Fruit fly (Drosophila melanogaster) whole organism, embryonic: ENCODE measurements around the gene Pop5.

Source experiments
- BEAF-32 ChIP-seq: fragments of 200-800 bp; sonication (Bioruptor generic); optimal IDR thresholded peaks from 3 replicates; lab custom pipeline; 2017; ENCODE audit warnings: missing biosample characterization, missing genetic modification characterization, mild to moderate bottlenecking, moderate library complexity, missing genetic modification reagents
- Bgb ChIP-seq: fragments of 200-800 bp; sonication (Bioruptor generic); IDR thresholded peaks from 2 replicates; pipeline ENCODE4 v1.3.6; 2022; ENCODE audit warnings: missing biosample characterization, missing genetic modification characterization; ENCODE audit not compliant: partially characterized antibody
- CG10462 ChIP-seq: fragments of 200-800 bp; sonication (Bioruptor generic); optimal IDR thresholded peaks from 2 replicates; lab custom pipeline; 2016; ENCODE audit warnings: missing biosample characterization, missing genetic modification characterization
- CG10979 ChIP-seq: fragments of 200-800 bp; sonication (Bioruptor generic); optimal IDR thresholded peaks from 2 replicates; lab custom pipeline; 2018; ENCODE audit warnings: missing biosample characterization, mild to moderate bottlenecking, missing genetic modification characterization, moderate library complexity
- CG11085 ChIP-seq: fragments of 200-800 bp; sonication (Bioruptor generic); IDR thresholded peaks from 2 replicates; pipeline ENCODE4 v1.3.6; 2022; ENCODE audit warnings: missing biosample characterization, missing genetic modification characterization
- CG12071 ChIP-seq: fragments of 200-800 bp; sonication (Bioruptor generic); optimal IDR thresholded peaks from 3 replicates; lab custom pipeline; 2018; ENCODE audit warnings: missing biosample characterization, mild to moderate bottlenecking, missing genetic modification characterization
- CG15479 ChIP-seq: fragments of 200-800 bp; sonication (Bioruptor generic); optimal IDR thresholded peaks from 3 replicates; lab custom pipeline; 2019; ENCODE audit warnings: missing biosample characterization, mild to moderate bottlenecking, missing genetic modification characterization, moderate library complexity
- CG17359 ChIP-seq: fragments of 200-800 bp; sonication (Bioruptor generic); optimal IDR thresholded peaks from 3 replicates; lab custom pipeline; 2018; ENCODE audit warnings: missing biosample characterization, mild to moderate bottlenecking, missing genetic modification characterization, moderate library complexity
- CG18599 ChIP-seq: fragments of 200-800 bp; sonication (Bioruptor generic); optimal IDR thresholded peaks from 3 replicates; lab custom pipeline; 2017; ENCODE audit warnings: missing biosample characterization, missing genetic modification characterization, mild to moderate bottlenecking, moderate library complexity, missing genetic modification reagents
- CG2202 ChIP-seq: fragments of 200-800 bp; sonication (Bioruptor generic); optimal IDR thresholded peaks from 2 replicates; lab custom pipeline; 2018; ENCODE audit warnings: missing biosample characterization, mild to moderate bottlenecking, missing genetic modification characterization
- CG3163 ChIP-seq: fragments of 200-800 bp; sonication (Bioruptor generic); optimal IDR thresholded peaks from 3 replicates; lab custom pipeline; 2016; ENCODE audit warnings: missing biosample characterization, missing genetic modification characterization
- CG4404 ChIP-seq: fragments of 200-800 bp; sonication (Bioruptor generic); IDR thresholded peaks from 2 replicates; pipeline ENCODE4 v1.3.6; 2022; ENCODE audit warnings: missing biosample characterization, missing genetic modification characterization
- CG6654 ChIP-seq: fragments of 200-800 bp; sonication (Bioruptor generic); optimal IDR thresholded peaks from 2 replicates; lab custom pipeline; 2017; ENCODE audit warnings: missing biosample characterization, mild to moderate bottlenecking, missing genetic modification characterization
- CG7928 ChIP-seq: fragments of 200-800 bp; sonication (Bioruptor generic); optimal IDR thresholded peaks from 2 replicates; lab custom pipeline; 2017; ENCODE audit warnings: missing biosample characterization, mild to moderate bottlenecking, missing genetic modification characterization
- CG8388 ChIP-seq: fragments of 200-800 bp; sonication (Bioruptor generic); optimal IDR thresholded peaks from 2 replicates; lab custom pipeline; 2019; ENCODE audit warnings: missing biosample characterization, mild to moderate bottlenecking, missing genetic modification characterization, moderate library complexity
- CG8924 ChIP-seq: fragments of 200-800 bp; optimal IDR thresholded peaks from 3 replicates; lab custom pipeline; 2019; ENCODE audit warnings: missing biosample characterization, mild to moderate bottlenecking, missing genetic modification characterization, moderate library complexity
- CG9817 ChIP-seq: fragments of 200-800 bp; sonication (Bioruptor generic); optimal IDR thresholded peaks from 2 replicates; lab custom pipeline; 2018; ENCODE audit warnings: missing biosample characterization, mild to moderate bottlenecking, missing genetic modification characterization, moderate library complexity
- CG9932 ChIP-seq: fragments of 200-800 bp; sonication (Bioruptor generic); IDR thresholded peaks from 2 replicates; pipeline ENCODE4 v1.3.6; 2022; ENCODE audit warnings: missing biosample characterization, missing genetic modification characterization
- D ChIP-seq, 2 experiments: fragments of 200-800 bp in 1 of 2; fragments of >200 bp in 1 of 2; sonication (Bioruptor generic) in 1 of 2; optimal IDR thresholded peaks; 2 replicates in 1 of 2; 3 replicates in 1 of 2; lab custom pipeline; 2017; ENCODE audit warnings: mild to moderate bottlenecking in 1 of 2, missing biosample characterization in 1 of 2, missing genetic modification characterization in 1 of 2, missing genetic modification reagents in 1 of 2
- Deaf1 ChIP-seq: fragments of 200-800 bp; optimal IDR thresholded peaks from 3 replicates; lab custom pipeline; 2019; ENCODE audit warnings: missing biosample characterization, mild to moderate bottlenecking, missing genetic modification characterization, moderate library complexity
- Elba2 ChIP-seq: fragments of 200-800 bp; sonication (Bioruptor generic); optimal IDR thresholded peaks from 3 replicates; lab custom pipeline; 2016; ENCODE audit warnings: missing biosample characterization, missing genetic modification characterization
- Ets65A ChIP-seq: fragments of 200-800 bp; sonication (Bioruptor generic); peaks from one replicate; lab custom pipeline; 2016; ENCODE audit warnings: missing biosample characterization, missing genetic modification characterization
- Fer1 ChIP-seq: fragments of 200-800 bp; sonication (Bioruptor generic); optimal IDR thresholded peaks from 2 replicates; lab custom pipeline; 2017; ENCODE audit warnings: missing biosample characterization, mild to moderate bottlenecking, missing genetic modification characterization
- Hey ChIP-seq: fragments of 200-800 bp; sonication (Bioruptor generic); optimal IDR thresholded peaks from 3 replicates; lab custom pipeline; 2018; ENCODE audit warnings: missing biosample characterization, mild to moderate bottlenecking, missing genetic modification characterization
- Nf-YC ChIP-seq: fragments of 200-800 bp; optimal IDR thresholded peaks from 3 replicates; lab custom pipeline; 2019; ENCODE audit warnings: missing biosample characterization, mild to moderate bottlenecking, missing genetic modification characterization, moderate library complexity
- Sox102F ChIP-seq: fragments of 200-800 bp; sonication (Bioruptor generic); optimal IDR thresholded peaks from 2 replicates; lab custom pipeline; 2018; ENCODE audit warnings: missing biosample characterization, mild to moderate bottlenecking, missing genetic modification characterization, moderate library complexity
- Sry-β ChIP-seq: fragments of 200-800 bp; sonication (Bioruptor generic); optimal IDR thresholded peaks from 2 replicates; lab custom pipeline; 2018; ENCODE audit warnings: missing biosample characterization, mild to moderate bottlenecking, missing genetic modification characterization, moderate library complexity
- Stat92E ChIP-seq, 3 experiments: fragments of >200 bp in 2 of 3; fragments of 200-800 bp in 1 of 3; sonication (Bioruptor generic) in 1 of 3; optimal IDR thresholded peaks; 2 replicates each; lab custom pipeline; 2017 to 2019; ENCODE audit warnings: missing biosample characterization in 3 of 3, missing genetic modification characterization in 3 of 3, mild to moderate bottlenecking in 1 of 3, moderate library complexity in 1 of 3
- ato ChIP-seq: fragments of 200-800 bp; sonication (Bioruptor generic); IDR thresholded peaks from 2 replicates; pipeline ENCODE4 v1.3.6; 2022; ENCODE audit warnings: missing biosample characterization, missing genetic modification characterization; ENCODE audit not compliant: partially characterized antibody
- bsh ChIP-seq, 2 experiments: fragments of 200-800 bp; sonication (Bioruptor generic); optimal IDR thresholded peaks; 2 replicates each; lab custom pipeline; 2017 to 2018; ENCODE audit warnings: mild to moderate bottlenecking in 2 of 2, missing biosample characterization in 2 of 2, missing genetic modification characterization in 2 of 2, moderate library complexity in 1 of 2
- crc ChIP-seq: fragments of 200-800 bp; sonication (Bioruptor generic); optimal IDR thresholded peaks from 2 replicates; lab custom pipeline; 2016; ENCODE audit warnings: missing biosample characterization, missing genetic modification characterization
- dmrt99B ChIP-seq: fragments of 200-800 bp; sonication (Bioruptor generic); optimal IDR thresholded peaks from 2 replicates; lab custom pipeline; 2018; ENCODE audit warnings: missing biosample characterization, mild to moderate bottlenecking, missing genetic modification characterization, moderate library complexity
- gem ChIP-seq: fragments of 200-800 bp; sonication (Bioruptor generic); optimal IDR thresholded peaks from 2 replicates; lab custom pipeline; 2019; ENCODE audit warnings: missing biosample characterization, mild to moderate bottlenecking, missing genetic modification characterization, moderate library complexity
- hkb ChIP-seq, 2 experiments: fragments of 200-800 bp in 1 of 2; fragments of >200 bp in 1 of 2; sonication (Bioruptor generic) in 1 of 2; IDR thresholded peaks in 1 of 2; optimal IDR thresholded peaks in 1 of 2; 2 replicates each; pipeline versions ENCODE4 v1.3.6 to Lab custom; 2017 to 2022; ENCODE audit warnings: missing biosample characterization in 1 of 2, missing genetic modification characterization in 1 of 2
- nerfin-1 ChIP-seq: fragments of 200-800 bp; sonication (Bioruptor generic); optimal IDR thresholded peaks from 3 replicates; lab custom pipeline; 2019; ENCODE audit warnings: missing biosample characterization, mild to moderate bottlenecking, missing genetic modification characterization, moderate library complexity
- pnt ChIP-seq: fragments of 200-800 bp; sonication (Bioruptor generic); optimal IDR thresholded peaks from 3 replicates; lab custom pipeline; 2016; ENCODE audit warnings: missing biosample characterization, missing genetic modification characterization
- pzg ChIP-seq: fragments of 200-800 bp; sonication (Bioruptor generic); optimal IDR thresholded peaks from 3 replicates; lab custom pipeline; 2018; ENCODE audit warnings: missing biosample characterization, mild to moderate bottlenecking, missing genetic modification characterization, moderate library complexity
- ranshi ChIP-seq: fragments of 200-800 bp; sonication (Bioruptor generic); IDR thresholded peaks from 2 replicates; pipeline ENCODE4 v1.3.6; 2022; ENCODE audit warnings: missing biosample characterization, missing genetic modification characterization
- repo ChIP-seq: fragments of 200-800 bp; sonication (Bioruptor generic); optimal IDR thresholded peaks from 2 replicates; lab custom pipeline; 2016; ENCODE audit warnings: missing biosample characterization, missing genetic modification characterization
- salm ChIP-seq: fragments of 200-800 bp; sonication (Bioruptor generic); optimal IDR thresholded peaks from 2 replicates; lab custom pipeline; 2018; ENCODE audit warnings: missing biosample characterization, mild to moderate bottlenecking, missing genetic modification characterization
- sug ChIP-seq: fragments of 200-800 bp; optimal IDR thresholded peaks from 2 replicates; lab custom pipeline; 2019; ENCODE audit warnings: missing biosample characterization, mild to moderate bottlenecking, missing genetic modification characterization, moderate library complexity
- vnd ChIP-seq: fragments of 200-800 bp; sonication (Bioruptor generic); IDR thresholded peaks from 3 replicates; pipeline ENCODE4 v1.3.6; 2022; ENCODE audit warnings: missing biosample characterization, missing genetic modification characterization; ENCODE audit not compliant: partially characterized antibody
- zen ChIP-seq: fragments of 200-800 bp; sonication (Bioruptor generic); optimal IDR thresholded peaks from 3 replicates; lab custom pipeline; 2018; ENCODE audit warnings: missing biosample characterization, mild to moderate bottlenecking, missing genetic modification characterization, moderate library complexity

The Pop5 gene

DNA sequence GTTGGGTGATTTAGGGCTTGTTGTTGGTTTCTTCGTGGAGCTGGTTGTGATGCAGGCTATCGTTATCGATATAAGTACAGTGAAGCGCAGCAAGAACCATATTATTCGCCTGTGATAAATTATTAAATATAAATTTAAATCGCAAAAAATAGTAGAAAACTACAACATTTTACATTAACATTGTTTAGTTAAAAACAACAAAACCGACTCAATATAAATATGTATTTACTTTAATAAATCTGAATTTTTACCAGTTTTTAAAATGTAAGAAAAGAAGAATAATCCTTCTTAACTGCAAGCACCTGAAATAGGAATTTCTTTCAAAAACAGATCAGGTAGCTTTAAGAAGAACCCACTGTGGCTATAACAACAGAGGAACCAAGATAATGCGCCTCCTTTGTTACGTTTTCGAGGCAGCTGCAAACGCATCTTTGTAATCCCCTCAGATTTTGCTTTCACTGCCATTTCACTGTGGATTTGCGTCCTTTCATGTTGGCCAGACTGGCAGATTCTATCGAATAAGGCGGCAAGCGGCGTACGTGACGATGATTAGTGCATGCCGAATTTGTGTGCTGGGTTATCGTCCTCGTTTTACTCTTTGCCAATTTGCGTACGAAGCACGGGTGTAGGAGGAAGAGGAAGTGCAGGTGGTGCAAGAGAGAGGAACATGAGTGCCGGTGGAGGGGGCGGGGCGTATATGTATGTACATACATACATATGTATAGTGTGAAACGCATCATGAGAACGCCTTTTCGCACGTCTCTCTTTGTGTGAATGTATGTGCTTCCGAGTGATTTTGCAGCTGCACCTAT, 34.1 kb downstream of the Pop5 start (continued):
- TF ChIP-seq Elba2 (peak; percentile 46), CG9932 (peak; percentile 20; the same call in 1 of the 2 replicates), bsh (GFP tag; optimal IDR thresholded peaks at IDR 0.05; lab: Kevin White, UChicago) (peak in 1 of 2 experiments; percentile 34), pzg (GFP tag; lab: Kevin White, UChicago) (no peak), dmrt99B (tag; lab: Kevin White, UChicago) (peak; percentile 32), Bgb (GFP tag; lab: Robert Waterston, UW) (0 out of 2 replicates have a peak, but pooled peaks have one; percentile 25), Ets65A (GFP tag; lab: Kevin White, UChicago) (peak; percentile 57), CG8388 (GFP tag; lab: Kevin White, UChicago) (peak; percentile 39), CG10462 (no peak), zen (tag; lab: Kevin White, UChicago) (peak; percentile 63), pnt (GFP tag; lab: Kevin White, UChicago) (no peak), Hey (tag; lab: Kevin White, UChicago) (no peak), D (optimal IDR thresholded peaks at IDR 0.05; lab: Kevin White, UChicago) (peak; percentile 79), D (GFP tag; optimal IDR thresholded peaks at IDR 0.05; lab: Kevin White, UChicago) (no peak), CG15479 (GFP tag; lab: Kevin White, UChicago) (peak; percentile 97), nerfin-1 (tag; lab: Kevin White, UChicago) (no peak), BEAF-32 (GFP tag; lab: Kevin White, UChicago) (no peak), CG7928 (GFP tag; lab: Kevin White, UChicago) (no peak), ranshi (0 out of 2 replicates have a peak, but pooled peaks have one; percentile 24), gem (tag; lab: Kevin White, UChicago) (peak; percentile 72)

DNA sequence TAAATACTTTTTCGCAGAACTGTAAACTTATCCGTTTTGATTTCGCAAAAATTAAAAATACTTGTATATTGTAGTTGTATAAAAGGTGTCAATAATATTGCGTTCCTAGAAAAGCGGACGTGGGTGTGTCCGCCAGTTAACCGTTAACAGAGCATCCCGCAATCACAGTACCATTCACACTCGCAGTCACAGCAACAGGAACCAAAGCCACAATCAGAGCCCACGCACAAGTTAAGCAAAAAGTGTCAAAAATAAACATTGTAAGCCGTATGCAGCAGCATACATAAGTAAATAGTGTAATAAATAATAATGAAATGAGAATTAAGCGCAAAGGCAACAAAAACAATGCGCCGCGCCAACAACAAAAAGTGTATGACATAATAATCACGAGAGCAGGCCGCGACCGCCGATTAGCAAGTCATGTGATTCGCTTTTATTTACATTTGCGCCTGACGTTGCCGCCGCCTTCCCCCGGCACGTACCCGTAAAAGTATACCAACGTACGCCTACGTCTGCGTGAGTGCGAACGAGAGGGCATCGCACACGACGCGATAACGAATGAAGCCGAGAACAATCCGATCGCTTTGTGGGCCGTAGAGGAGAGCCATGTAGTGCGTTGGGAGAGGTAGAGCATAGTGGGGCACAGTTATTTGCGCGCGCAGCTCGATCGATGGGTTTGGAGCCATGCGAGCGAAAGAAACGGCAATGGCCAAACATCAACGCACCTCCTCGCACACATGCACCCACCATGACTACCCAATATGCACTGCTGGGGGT, 34.9 kb downstream of the Pop5 start:
- peak; percentile 37 for TF ChIP-seq CG12071 (GFP tag; lab: Kevin White, UChicago)
- 0 out of 2 replicates have a peak, but pooled peaks have one; percentile 8 for TF ChIP-seq CG11085
- TF ChIP-seq Fer1, result peak; percentile 67
- TF ChIP-seq ato, result peak; percentile 40; the same call in 1 of the 2 replicates
- TF ChIP-seq Sry-β (GFP tag; lab: Kevin White, UChicago), result no peak
- TF ChIP-seq Nf-YC (tag; lab: Kevin White, UChicago), result peak; percentile 64
- TF ChIP-seq crc, result no peak
- TF ChIP-seq Stat92E (GFP tag; optimal IDR thresholded peaks at IDR 0.05; lab: Kevin White, UChicago), result peak in 1 of 3 experiments; percentile 36
- no peak for TF ChIP-seq hkb (optimal IDR thresholded peaks at IDR 0.05; lab: Kevin White, UChicago)
- 0 out of 2 replicates have a peak, but pooled peaks have one; percentile 31 for TF ChIP-seq hkb (GFP tag; IDR thresholded peaks at IDR 0.05; lab: Robert Waterston, UW)
- peak; percentile 99 for TF ChIP-seq sug (tag; lab: Kevin White, UChicago)
- TF ChIP-seq CG10979 (tag; lab: Kevin White, UChicago), result no peak
- TF ChIP-seq CG9817, result peak; percentile 22
- TF ChIP-seq Sox102F, result peak; percentile 31
- no peak for TF ChIP-seq CG3163 (GFP tag; lab: Kevin White, UChicago)
- no peak for TF ChIP-seq CG6654 (GFP tag; lab: Kevin White, UChicago)
- peak; percentile 31 for TF ChIP-seq repo (GFP tag; lab: Kevin White, UChicago)
- peak; percentile 60 for TF ChIP-seq CG18599 (GFP tag; lab: Kevin White, UChicago)
- peak; percentile 100 for TF ChIP-seq Deaf1
- no peak for TF ChIP-seq CG4404
- peak; percentile 46 for TF ChIP-seq CG17359
- TF ChIP-seq CG8924 (tag; lab: Kevin White, UChicago), result peak; percentile 4
- TF ChIP-seq Hey (tag; lab: Kevin White, UChicago), result peak; percentile 32
- TF ChIP-seq CG2202 (tag; lab: Kevin White, UChicago), result no peak
- TF ChIP-seq vnd (GFP tag; lab: Robert Waterston, UW), result no peak
- peak; percentile 19 for TF ChIP-seq salm
